Fruit fly (Drosophila melanogaster): ENCODE measurements around the gene kirre.

Gene kirre

DNA sequence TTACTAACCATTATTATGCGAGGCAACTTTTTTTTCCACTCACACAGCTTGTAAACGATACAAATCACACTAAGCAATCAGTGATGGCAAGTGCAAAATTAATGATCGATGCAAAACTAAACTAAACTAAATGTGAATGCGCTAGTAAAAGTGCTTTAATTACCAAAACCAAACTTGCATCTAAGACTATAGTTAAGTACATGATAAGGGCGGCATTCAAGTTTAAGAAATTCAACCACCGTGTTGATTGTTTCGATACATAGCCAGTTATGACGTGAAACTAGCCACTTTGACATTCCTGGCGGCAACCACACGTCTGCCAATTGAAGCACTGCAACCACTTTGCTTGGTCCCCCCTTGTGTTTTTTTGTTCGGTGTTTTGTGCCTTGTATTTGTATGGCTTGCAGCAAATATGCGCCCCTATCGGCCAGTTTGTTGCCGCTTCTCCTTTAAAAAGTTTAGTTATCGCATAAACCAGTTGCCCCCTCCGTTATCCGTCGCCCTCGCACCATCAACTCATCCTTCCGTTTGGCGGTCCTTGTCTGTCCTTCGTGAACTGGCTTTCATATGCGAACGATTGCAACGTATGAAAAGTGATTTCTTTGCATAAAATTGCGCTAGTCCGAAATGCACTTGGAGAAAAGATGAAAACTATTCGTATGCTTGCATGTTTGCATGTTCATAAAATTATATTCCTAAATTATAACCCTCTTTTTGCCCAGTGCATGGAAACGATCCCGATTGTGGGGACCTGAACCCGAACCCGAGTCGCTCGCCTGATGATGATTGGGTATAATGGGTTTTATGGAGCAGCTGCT, 284.4 kb downstream of the kirre start:
- no peak for TF ChIP-seq CG17801 (GFP tag; optimal IDR thresholded peaks at IDR 0.05; ENCODE audit: partially characterized antibody)

DNA sequence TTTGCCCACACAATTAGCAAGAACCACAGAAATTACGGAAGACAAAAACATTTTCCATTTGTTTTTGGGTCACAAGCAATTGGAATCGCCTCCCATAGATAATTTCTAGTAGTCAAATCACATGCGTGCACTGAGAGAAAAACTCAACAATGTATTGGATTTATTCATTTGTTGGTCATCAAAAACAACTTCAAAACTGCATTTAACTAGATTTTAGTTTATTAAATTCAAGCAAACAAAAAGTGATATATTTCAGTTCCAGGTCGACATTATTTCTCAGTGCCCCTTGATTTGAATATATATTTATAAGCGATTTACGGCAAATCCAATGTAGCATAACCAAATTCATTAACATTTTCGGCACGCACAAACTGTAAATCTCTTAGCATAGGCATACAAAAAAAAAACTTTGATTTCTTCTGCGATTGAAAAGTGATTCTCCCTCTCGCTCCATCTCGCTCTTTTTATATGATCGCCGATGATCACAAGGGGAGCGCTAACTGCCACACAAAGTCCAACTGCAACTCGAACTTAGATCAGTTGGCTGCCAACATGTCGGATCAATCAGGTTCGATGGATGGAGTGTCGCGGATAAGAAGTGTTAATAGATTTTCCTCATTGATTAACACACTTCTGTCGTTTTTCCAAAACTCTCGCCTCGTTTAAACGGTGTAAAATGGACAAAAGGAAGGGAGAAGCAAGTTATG, 285.5 kb downstream of the kirre start:
- TF ChIP-seq CG17801 (GFP tag; optimal IDR thresholded peaks at IDR 0.05; ENCODE audit: partially characterized antibody): no peak

DNA sequence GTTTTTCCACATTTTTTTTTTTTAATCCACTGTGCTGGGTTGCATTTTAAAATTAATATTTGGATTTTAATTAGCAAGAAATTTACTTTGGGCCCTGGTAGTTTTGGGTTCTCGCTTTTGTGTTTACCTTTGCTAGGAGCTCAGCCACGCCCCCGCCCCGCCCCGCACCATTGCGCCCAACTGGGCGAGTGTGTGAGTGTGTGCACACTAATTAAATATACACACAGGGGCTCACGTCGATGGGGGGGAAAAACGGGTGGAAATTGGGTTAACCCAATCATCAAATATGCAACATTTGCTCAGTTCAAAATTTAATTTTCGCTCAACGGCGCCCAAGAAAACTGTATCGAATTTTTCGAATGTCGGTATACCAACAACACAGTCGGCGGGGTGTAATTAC, 287.1 kb downstream of the kirre start:
- no peak for TF ChIP-seq CG17801 (GFP tag; optimal IDR thresholded peaks at IDR 0.05; ENCODE audit: partially characterized antibody)

DNA sequence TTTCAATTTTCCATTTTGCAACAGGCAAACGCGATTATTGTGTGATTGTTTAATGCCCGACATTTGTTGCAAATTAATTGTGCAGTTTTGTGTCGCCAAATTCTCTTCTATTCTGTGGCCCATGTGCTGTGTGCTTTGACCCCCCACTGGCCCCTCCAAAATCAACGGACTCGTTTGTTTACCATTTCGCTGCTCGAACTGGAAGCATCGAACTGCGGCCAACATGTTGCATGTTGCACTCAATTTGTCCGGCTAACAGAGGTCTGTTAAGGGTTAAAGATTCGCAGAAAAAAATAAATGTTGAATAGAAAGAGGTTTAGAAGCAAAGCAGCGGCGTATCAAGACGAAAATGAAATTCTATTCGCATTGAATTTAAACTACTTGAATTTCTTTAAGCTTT, 287.5 kb downstream of the kirre start:
- no peak for TF ChIP-seq CG17801 (GFP tag; optimal IDR thresholded peaks at IDR 0.05; ENCODE audit: partially characterized antibody)

DNA sequence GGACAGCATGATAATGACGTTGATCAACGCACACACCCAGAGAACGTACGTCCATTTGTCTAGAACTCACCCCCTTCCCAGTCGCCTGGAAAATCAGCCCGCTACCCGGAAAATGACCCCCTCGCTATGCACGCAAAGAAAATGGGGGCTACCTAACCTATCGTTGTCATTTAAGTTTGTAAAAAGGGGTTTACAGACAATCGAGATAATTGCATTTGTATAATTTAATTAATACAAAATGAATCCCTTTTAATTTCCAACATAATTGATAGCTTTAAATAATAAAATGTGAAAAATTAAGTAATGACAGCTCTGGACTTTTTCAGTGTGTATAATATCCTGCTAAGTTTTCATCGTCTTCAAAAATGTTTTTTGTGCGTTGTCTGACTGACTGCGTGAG, 291.6 kb downstream of the kirre start:
- TF ChIP-seq CG17801 (GFP tag; optimal IDR thresholded peaks at IDR 0.05; ENCODE audit: partially characterized antibody): no peak

dm6 chrX:3036527-3036926, 296.3 kb downstream of the kirre start:
- no peak for TF ChIP-seq CG17801 (GFP tag; optimal IDR thresholded peaks at IDR 0.05; ENCODE audit: partially characterized antibody)

- TF ChIP-seq CG17801 (GFP tag; optimal IDR thresholded peaks at IDR 0.05; ENCODE audit: partially characterized antibody): no peak
Measured at dm6 chrX:3039743-3040142, 299.6 kb downstream of the kirre start.

- TF ChIP-seq CG17801 (GFP tag; optimal IDR thresholded peaks at IDR 0.05; ENCODE audit: partially characterized antibody): no peak
Measured at dm6 chrX:3041057-3041473, 300.9 kb downstream of the kirre start.

- TF ChIP-seq CG17801 (GFP tag; optimal IDR thresholded peaks at IDR 0.05; ENCODE audit: partially characterized antibody): no peak
Measured at dm6 chrX:3042737-3043307, 302.6 kb downstream of the kirre start.

- no peak for TF ChIP-seq CG17801 (GFP tag; optimal IDR thresholded peaks at IDR 0.05; ENCODE audit: partially characterized antibody)
Measured at dm6 chrX:3044798-3045197, 304.6 kb downstream of the kirre start.

dm6 chrX:3045424-3045823, 305.2 kb downstream of the kirre start:
- no peak for TF ChIP-seq CG17801 (GFP tag; optimal IDR thresholded peaks at IDR 0.05; ENCODE audit: partially characterized antibody)

DNA sequence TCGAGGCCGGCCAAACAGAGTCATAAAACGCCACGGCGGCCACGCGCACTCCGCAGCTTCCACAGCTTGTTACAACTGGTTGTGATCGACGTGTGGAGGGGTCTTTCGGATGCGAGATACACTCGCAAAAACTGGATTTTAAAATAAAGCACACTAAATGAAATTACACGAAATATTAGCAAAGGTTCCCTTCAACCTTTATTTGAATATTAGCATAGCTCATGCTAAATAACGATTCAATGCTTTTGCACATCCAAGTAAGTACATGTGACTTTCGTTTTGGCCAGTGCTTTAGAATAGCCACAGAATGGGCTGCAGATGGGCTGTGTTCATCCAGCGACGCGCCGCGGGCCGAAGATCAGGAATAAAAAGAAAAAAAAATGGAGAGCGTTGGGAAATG, 305.8 kb downstream of the kirre start:
- TF ChIP-seq CG17801 (GFP tag; optimal IDR thresholded peaks at IDR 0.05; ENCODE audit: partially characterized antibody): no peak

DNA sequence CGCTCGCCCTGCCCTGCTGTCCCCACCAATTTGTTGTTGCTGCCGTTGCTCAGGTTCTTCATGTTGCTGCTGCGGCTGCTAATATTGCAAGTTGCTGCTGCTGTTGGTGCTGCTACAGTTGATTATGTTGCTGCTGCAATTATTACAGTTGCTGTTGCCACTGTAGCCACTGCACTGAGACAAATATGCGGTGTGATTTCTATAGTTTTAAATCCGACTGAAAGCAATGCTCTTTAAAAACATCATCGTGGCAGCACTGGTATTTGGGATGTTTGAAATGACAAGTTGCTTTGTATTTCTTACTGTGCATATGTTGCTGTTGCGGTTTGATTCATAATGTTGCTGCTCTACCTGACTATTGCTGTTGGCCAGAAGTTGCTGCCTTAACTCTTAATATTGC, 307.5 kb downstream of the kirre start:
- no peak for TF ChIP-seq CG17801 (GFP tag; optimal IDR thresholded peaks at IDR 0.05; ENCODE audit: partially characterized antibody)

dm6 chrX:3049870-3050269, 309.7 kb downstream of the kirre start:
- TF ChIP-seq CG17801 (GFP tag; optimal IDR thresholded peaks at IDR 0.05; ENCODE audit: partially characterized antibody): no peak

dm6 chrX:3050279-3050678, 310.1 kb downstream of the kirre start:
- no peak for TF ChIP-seq CG17801 (GFP tag; optimal IDR thresholded peaks at IDR 0.05; ENCODE audit: partially characterized antibody)

dm6 chrX:3053306-3053705, 313.1 kb downstream of the kirre start:
- no peak for TF ChIP-seq CG17801 (GFP tag; optimal IDR thresholded peaks at IDR 0.05; ENCODE audit: partially characterized antibody)
